Fruit fly (Drosophila melanogaster): ENCODE measurements around the gene Lcp65Af.
A peak's percentile ranks its signal among the peaks of the same experiment; 100 is the strongest.

The Lcp65Af gene

DNA sequence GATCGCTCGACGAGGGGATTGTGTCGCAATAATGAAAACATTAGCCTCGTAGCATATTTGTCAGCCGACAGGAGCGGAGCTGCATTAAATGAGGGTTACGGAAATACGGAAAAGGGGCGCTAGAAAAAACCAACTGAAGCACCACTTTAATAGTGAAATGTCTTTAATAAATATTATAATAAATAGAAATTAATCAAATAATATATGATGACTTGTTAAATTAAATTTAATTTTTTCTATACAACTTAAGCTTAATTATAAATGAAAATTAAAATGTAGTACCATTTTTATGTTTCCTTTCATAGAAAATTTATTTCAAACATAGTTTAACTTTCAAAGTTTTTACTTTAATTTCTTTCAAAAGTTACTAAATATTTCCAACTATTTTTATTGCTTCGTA is 25.4 kb upstream of the Lcp65Af start:
- TF ChIP-seq CG13204 (GFP tag; optimal IDR thresholded peaks at IDR 0.05) (no peak), rn (GFP tag; IDR thresholded peaks at IDR 0.05) (no peak), CG8159 (tag; optimal IDR thresholded peaks at IDR 0.05) (no peak)

DNA sequence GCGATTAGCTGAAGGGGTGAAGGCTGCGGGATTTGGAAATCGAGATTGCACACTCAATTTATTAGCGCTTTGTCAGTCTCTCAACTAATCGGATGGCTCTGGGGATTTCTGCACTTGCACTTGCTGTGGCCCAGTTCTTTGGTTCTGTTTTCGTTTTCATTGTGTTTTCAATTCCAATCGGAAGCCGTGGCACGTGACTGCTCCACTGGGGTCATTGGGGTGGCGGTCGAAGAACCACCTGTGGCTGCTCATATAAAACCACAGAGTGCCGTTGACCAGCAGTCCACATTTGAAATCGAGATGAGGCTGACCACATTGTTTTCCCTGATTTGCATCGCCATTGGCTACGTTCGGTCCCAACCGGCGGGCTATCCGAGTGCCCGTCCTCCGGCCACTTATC is 23.9 kb upstream of the Lcp65Af start, which contains the start of gene Cpr65Az:
Gene Cpr65Az (plus strand): TSS at position 301 of the 400 bp plus-strand sequence.
- TF ChIP-seq CG10348 (GFP tag; IDR thresholded peaks at IDR 0.05) (no peak), CG17806 (tag; optimal IDR thresholded peaks at IDR 0.05) (no peak), CG8159 (tag; optimal IDR thresholded peaks at IDR 0.05) (no peak), CG4496 (GFP tag; IDR thresholded peaks at IDR 0.05) (no peak), D1 (tag; optimal IDR thresholded peaks at IDR 0.05) (no peak), Pif1B (GFP tag; optimal IDR thresholded peaks at IDR 0.05) (no peak), CG13204 (GFP tag; optimal IDR thresholded peaks at IDR 0.05) (no peak), CG34367 (tag; optimal IDR thresholded peaks at IDR 0.05) (no peak), Pif1A (GFP tag; optimal IDR thresholded peaks at IDR 0.05) (no peak), EcR (GFP tag; optimal IDR thresholded peaks at IDR 0.05) (no peak), CG9948 (tag; optimal IDR thresholded peaks at IDR 0.05) (no peak), CG32121 (GFP tag; IDR thresholded peaks at IDR 0.05) (no peak), CG15710 (tag; optimal IDR thresholded peaks at IDR 0.05) (no peak), Ets98B (GFP tag; IDR thresholded peaks at IDR 0.05) (no peak), CG12605 (GFP tag; IDR thresholded peaks at IDR 0.05) (no peak), rn (GFP tag; IDR thresholded peaks at IDR 0.05) (no peak), gl (tag; optimal IDR thresholded peaks at IDR 0.05) (no peak), Snoo (tag; optimal IDR thresholded peaks at IDR 0.05) (no peak), fd96Ca (GFP tag; IDR thresholded peaks at IDR 0.05) (no peak)

DNA sequence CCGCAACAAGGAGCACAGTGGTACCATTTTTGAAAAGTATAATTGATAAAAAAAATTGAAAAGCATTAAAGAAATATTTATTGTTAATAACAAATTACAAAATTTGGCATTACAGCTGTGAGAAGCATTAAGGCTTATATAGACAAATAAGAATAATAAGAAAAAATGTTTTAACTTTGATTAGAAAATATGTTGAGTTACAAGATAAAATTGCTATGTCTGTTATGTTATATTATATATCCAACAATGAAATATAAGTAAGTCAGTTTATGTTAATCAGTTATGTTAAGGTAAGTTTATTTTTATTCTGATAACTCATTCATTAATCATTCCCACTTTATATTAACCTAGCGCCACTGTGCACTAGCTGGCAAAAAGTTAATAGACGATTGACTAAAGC is 23.3 kb upstream of the Lcp65Af start:
- TF ChIP-seq CG8159 (tag; optimal IDR thresholded peaks at IDR 0.05) (no peak), Pif1B (GFP tag; optimal IDR thresholded peaks at IDR 0.05) (no peak), CG10348 (GFP tag; IDR thresholded peaks at IDR 0.05) (no peak), EcR (GFP tag; optimal IDR thresholded peaks at IDR 0.05) (no peak), CG13204 (GFP tag; optimal IDR thresholded peaks at IDR 0.05) (no peak), CG34367 (tag; optimal IDR thresholded peaks at IDR 0.05) (no peak), fd96Ca (GFP tag; IDR thresholded peaks at IDR 0.05) (no peak), CG12605 (GFP tag; IDR thresholded peaks at IDR 0.05) (no peak), CG8301 (tag; optimal IDR thresholded peaks at IDR 0.05) (no peak), CG15710 (tag; optimal IDR thresholded peaks at IDR 0.05) (no peak)

DNA sequence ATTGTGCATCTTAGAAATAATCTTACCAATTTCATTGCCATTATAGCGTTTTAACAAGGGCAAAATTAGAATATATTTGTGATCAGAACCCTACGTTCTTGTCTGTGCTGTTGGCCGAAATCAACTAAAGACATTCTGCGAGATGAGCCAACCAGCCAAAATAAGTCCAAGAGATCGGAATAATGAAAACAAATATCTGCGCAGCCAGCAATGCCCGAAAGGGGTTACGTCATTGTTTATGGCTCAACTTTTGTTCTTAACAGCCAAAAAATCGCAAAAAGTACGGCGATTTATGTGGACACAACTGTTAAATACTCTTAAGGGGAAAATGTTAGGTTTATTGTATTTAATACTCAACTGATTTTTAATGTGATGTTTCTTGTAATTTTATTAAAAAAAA is 21.9 kb upstream of the Lcp65Af start, which contains the start of gene Cpr65Ay:
Gene Cpr65Ay (minus strand): TSS at position 101 of the 400 bp plus-strand sequence.
- TF ChIP-seq gl (tag; optimal IDR thresholded peaks at IDR 0.05), result no peak
- no peak for TF ChIP-seq fd96Ca (GFP tag; IDR thresholded peaks at IDR 0.05)
- TF ChIP-seq CG8159 (tag; optimal IDR thresholded peaks at IDR 0.05), result no peak
- TF ChIP-seq Pif1A (GFP tag; optimal IDR thresholded peaks at IDR 0.05), result no peak
- no peak for TF ChIP-seq rn (GFP tag; IDR thresholded peaks at IDR 0.05)

DNA sequence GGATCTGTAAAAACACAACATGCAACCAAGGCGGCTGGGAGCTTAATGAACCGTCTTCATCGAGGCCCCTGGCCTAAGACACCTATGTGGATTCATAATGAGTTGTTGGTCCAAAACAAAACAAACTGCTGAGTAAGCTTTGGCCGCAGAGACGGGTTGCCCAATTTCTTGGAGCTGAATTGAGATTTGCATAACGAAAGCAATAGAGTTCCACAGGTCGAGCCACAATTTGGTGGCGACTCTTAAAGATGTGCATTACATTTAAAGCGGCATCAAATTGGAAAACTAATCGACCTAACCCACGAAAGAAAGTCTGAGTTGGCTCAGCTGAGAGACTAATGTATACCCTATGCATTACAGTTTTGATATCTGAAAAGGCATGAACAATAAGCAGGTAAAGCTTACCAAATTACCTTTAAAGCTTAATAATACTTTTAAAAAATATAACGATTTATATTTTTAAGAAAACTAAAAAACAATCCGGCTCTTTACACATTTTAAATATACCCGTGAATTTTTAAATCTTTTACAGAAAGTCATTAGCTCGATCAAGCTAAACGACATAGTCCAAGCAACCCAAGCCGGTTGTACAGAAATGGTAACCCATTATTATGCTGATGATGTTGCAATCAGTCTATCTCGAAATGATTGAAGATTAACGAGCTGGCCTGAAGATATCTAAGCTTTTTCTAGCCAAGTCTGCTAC is 20.9 kb upstream of the Lcp65Af start, which contains the start of gene CG13297:
Gene CG13297 (minus strand): TSS at position 51 of the 706 bp plus-strand sequence.
- TF ChIP-seq CG13204 (GFP tag; optimal IDR thresholded peaks at IDR 0.05) (no peak), CG8301 (tag; optimal IDR thresholded peaks at IDR 0.05) (no peak), CG4496 (GFP tag; IDR thresholded peaks at IDR 0.05) (no peak), CG17806 (tag; optimal IDR thresholded peaks at IDR 0.05) (no peak), CG34367 (tag; optimal IDR thresholded peaks at IDR 0.05) (no peak), Pif1A (GFP tag; optimal IDR thresholded peaks at IDR 0.05) (no peak)

DNA sequence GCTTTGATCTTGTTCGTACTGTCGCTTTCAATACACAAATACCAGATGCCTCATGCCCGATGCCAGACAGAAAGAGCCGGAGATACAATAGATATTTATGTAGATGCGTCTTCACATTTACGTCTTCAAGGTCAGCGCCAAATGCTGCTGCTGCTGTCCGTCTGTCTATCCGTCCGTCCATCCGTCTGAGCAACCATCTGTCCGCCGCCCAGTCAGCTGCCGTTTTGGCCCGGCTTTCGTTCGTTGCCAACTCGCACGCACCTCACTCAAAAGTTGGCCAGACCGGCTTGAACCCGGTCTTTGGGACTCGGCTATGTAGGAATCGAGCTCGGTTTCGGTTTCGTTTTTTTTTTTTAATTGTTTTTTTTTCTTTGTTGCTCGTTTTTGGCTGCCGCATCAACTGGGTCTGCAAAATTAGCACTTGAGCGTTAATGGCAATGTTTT is 18.4 kb upstream of the Lcp65Af start:
- TF ChIP-seq CG12605 (GFP tag; IDR thresholded peaks at IDR 0.05) (peak; percentile 91), CG14655 (GFP tag; optimal IDR thresholded peaks at IDR 0.05) (no peak), rn (GFP tag; IDR thresholded peaks at IDR 0.05) (no peak), CG32121 (GFP tag; IDR thresholded peaks at IDR 0.05) (peak; percentile 37; the same call in 1 of the 2 replicates), CG8301 (tag; optimal IDR thresholded peaks at IDR 0.05) (no peak), EcR (GFP tag; optimal IDR thresholded peaks at IDR 0.05) (peak; percentile 73), CG17806 (tag; optimal IDR thresholded peaks at IDR 0.05) (peak; percentile 35), CG8159 (tag; optimal IDR thresholded peaks at IDR 0.05) (peak; percentile 42), Ets98B (GFP tag; IDR thresholded peaks at IDR 0.05) (peak; percentile 61; the same call in 1 of the 2 replicates), CG9948 (tag; optimal IDR thresholded peaks at IDR 0.05) (no peak), CG10348 (GFP tag; IDR thresholded peaks at IDR 0.05) (no peak), CG4496 (GFP tag; IDR thresholded peaks at IDR 0.05) (peak; percentile 77), fd96Ca (GFP tag; IDR thresholded peaks at IDR 0.05) (0 out of 3 replicates have a peak, but pooled peaks have one; percentile 42), CG34367 (tag; optimal IDR thresholded peaks at IDR 0.05) (peak; percentile 59), Pif1B (GFP tag; optimal IDR thresholded peaks at IDR 0.05) (peak; percentile 71), CG13204 (GFP tag; optimal IDR thresholded peaks at IDR 0.05) (peak; percentile 89), CG15710 (tag; optimal IDR thresholded peaks at IDR 0.05) (peak; percentile 65), D1 (tag; optimal IDR thresholded peaks at IDR 0.05) (no peak), Snoo (tag; optimal IDR thresholded peaks at IDR 0.05) (peak; percentile 43), Pif1A (GFP tag; optimal IDR thresholded peaks at IDR 0.05) (peak; percentile 81), gl (tag; optimal IDR thresholded peaks at IDR 0.05) (peak; percentile 68)

All from whole organism, pupa.